Worm (Caenorhabditis elegans): Measurements from ENCODE around the gene tdo-2.

The tdo-2 gene

DNA sequence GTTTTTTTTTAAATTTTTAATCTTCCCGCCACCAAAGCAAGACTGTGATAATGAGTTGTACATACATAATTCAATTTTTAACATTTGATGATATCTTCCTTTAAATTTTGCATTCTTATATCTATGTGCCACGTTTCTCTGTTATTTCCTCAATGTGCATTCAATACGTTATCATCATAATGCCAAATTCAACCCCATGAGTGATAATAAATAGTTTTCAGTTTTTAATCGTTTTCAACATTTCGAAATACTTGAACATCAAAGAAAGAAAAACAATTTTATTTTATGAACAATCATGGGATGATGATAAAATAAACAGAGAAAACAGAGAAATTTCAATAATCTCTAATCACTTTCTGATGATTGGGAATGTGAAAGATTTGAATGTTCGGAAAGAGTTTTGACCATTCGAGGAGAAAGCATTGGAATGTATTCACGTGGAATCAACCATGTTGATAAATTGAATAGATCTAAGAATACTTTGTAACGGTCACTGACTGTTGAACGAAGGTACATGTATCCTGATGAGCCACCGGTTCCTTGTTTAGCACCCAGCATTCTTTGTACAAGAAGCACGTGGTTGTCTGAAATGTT, 2.3 kb downstream of the tdo-2 start (continued):
- TF ChIP-seq mml-1 (tag; optimal IDR thresholded peaks at IDR 0.05) (no peak), ceh-9 (tag; optimal IDR thresholded peaks at IDR 0.05) (no peak), elt-3 (tag; optimal IDR thresholded peaks at IDR 0.05) (no peak), egl-27 (tag; optimal IDR thresholded peaks at IDR 0.05) (no peak), ZK546.5 (tag; optimal IDR thresholded peaks at IDR 0.05) (no peak), egl-5 (tag; optimal IDR thresholded peaks at IDR 0.05) (no peak), unc-39 (tag; optimal IDR thresholded peaks at IDR 0.05) (no peak), pha-4 (tag; optimal IDR thresholded peaks at IDR 0.05) (peak; percentile 41)

DNA sequence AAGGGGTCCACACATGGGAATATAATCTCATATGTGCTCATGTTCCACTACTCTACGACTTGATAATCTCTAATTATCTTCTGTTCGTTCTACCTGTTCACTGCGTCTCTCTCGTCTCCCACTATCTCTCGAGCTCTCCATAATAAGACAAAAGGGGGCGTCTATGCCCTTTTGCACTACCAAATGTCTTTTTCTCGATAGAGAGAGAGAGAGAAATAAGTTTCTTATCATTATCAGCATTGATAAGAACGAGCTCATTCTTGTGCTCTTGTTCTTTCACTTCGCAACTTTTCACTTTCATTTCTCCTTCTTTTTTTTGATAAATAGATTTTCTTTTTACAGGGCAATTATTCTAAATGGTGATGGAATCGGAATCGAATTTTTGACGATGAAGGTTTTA, 3.8 kb downstream of the tdo-2 start:
- TF ChIP-seq pha-4 (tag; optimal IDR thresholded peaks at IDR 0.05) (peak; percentile 38), ceh-9 (tag; optimal IDR thresholded peaks at IDR 0.05) (no peak), elt-2 (tag; optimal IDR thresholded peaks at IDR 0.05) (peak; percentile 87), egl-27 (tag; optimal IDR thresholded peaks at IDR 0.05) (no peak), skn-1 (tag; optimal IDR thresholded peaks at IDR 0.05) (peak; percentile 4), pqm-1 (tag; optimal IDR thresholded peaks at IDR 0.05) (peak; percentile 40)

DNA sequence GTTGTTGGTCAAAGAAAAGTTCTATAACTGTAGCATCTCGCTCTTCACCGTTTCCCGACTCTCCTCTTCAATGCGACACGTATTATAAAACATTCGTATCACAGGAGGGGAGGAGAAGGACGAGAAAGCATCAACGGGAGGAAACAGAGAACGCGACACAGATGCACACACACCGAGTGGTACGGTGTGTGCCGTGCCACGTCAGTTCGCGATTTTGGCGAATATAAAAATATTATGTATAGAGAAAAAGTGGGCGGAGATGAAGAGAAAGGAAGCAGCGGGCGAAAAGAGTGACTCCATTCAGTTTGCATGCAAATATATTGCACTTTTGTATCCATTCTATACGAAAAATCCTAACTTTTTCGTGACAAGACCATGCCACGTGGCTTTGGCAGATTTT, 5.0 kb downstream of the tdo-2 start:
- TF ChIP-seq pqm-1 (tag; optimal IDR thresholded peaks at IDR 0.05) (peak; percentile 48), unc-39 (tag; optimal IDR thresholded peaks at IDR 0.05) (no peak), elt-2 (tag; optimal IDR thresholded peaks at IDR 0.05) (peak; percentile 77), nfya-1 (tag; optimal IDR thresholded peaks at IDR 0.05; ENCODE audit: insufficient read depth) (peak; percentile 72), pha-4 (tag; optimal IDR thresholded peaks at IDR 0.05) (peak; percentile 12), nhr-28 (tag; optimal IDR thresholded peaks at IDR 0.05) (no peak)

DNA sequence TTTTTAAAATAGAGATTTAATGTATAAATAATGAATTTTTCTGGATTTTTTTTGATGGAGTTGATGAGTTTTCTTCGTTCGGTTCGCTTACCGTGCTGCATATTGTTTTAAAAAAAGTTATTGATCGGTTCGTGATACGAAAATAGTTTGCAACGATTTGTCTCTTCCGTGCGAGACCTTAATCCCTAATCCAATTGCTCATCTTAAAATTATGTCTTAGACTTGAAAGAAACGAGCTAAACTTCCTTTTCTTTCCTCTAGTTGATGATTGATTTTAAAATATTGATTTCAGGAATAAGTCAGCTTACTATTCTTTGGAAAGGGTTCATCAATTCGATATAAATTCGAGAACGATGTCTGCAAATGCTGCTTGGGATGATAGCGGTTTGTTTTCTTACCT, 11.3 kb downstream of the tdo-2 start, which contains the start of gene C28H8.3:
TSS of gene C28H8.3 (plus strand) at position 293 of the 400 bp plus-strand sequence.
- TF ChIP-seq ama-1 (optimal IDR thresholded peaks at IDR 0.05), result peak; percentile 27
- TF ChIP-seq ceh-28 (tag; optimal IDR thresholded peaks at IDR 0.05), result peak; percentile 1
- TF ChIP-seq aly-2 (tag; optimal IDR thresholded peaks at IDR 0.05), result no peak

DNA sequence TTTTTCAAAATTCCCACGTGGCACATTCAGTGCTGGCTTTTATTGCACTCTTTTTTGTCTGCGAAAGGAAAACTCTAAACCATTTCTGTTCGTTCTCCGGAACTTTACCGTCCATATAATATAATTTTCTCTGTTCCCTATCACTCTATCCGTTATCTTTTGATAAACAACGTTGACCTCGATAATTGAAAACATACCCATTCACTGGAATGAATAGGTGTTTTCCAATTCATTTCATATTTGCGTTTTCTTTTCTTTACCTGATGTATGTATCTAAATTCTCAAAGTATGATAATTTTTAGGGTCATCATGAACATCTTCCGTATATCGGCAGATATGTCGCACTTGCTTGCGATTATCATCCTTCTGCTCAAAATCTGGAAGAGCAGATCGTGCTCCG, 13.0 kb downstream of the tdo-2 start, which contains the start of gene erd-2.2:
TSS of gene erd-2.2 (plus strand) at position 301 of the 400 bp plus-strand sequence.
- TF ChIP-seq ceh-16 (tag; optimal IDR thresholded peaks at IDR 0.05), result no peak
- TF ChIP-seq hmg-11 (tag; optimal IDR thresholded peaks at IDR 0.05), result no peak
- no peak for TF ChIP-seq ztf-4 (tag; optimal IDR thresholded peaks at IDR 0.05)
- TF ChIP-seq ama-1 (optimal IDR thresholded peaks at IDR 0.05), result no peak
- TF ChIP-seq aly-2 (tag; optimal IDR thresholded peaks at IDR 0.05), result no peak
- no peak for TF ChIP-seq lin-39 (tag; optimal IDR thresholded peaks at IDR 0.05)
- TF ChIP-seq ceh-82 (tag; optimal IDR thresholded peaks at IDR 0.05), result no peak
- no peak for TF ChIP-seq snpc-4 (tag; optimal IDR thresholded peaks at IDR 0.05)
- TF ChIP-seq elt-1 (tag; optimal IDR thresholded peaks at IDR 0.05), result no peak
- TF ChIP-seq ZK546.5 (tag; optimal IDR thresholded peaks at IDR 0.05), result no peak
- no peak for TF ChIP-seq fkh-10 (GFP tag; optimal IDR thresholded peaks at IDR 0.05)
- no peak for TF ChIP-seq nhr-28 (tag; optimal IDR thresholded peaks at IDR 0.05)
- no peak for TF ChIP-seq elt-2 (tag; optimal IDR thresholded peaks at IDR 0.05)
- TF ChIP-seq skn-1 (tag; optimal IDR thresholded peaks at IDR 0.05), result no peak
- TF ChIP-seq tbx-2 (tag; optimal IDR thresholded peaks at IDR 0.05), result no peak
- no peak for TF ChIP-seq lsy-12 (tag; optimal IDR thresholded peaks at IDR 0.05)
- TF ChIP-seq elt-3 (tag; optimal IDR thresholded peaks at IDR 0.05), result no peak
- TF ChIP-seq unc-62 (GFP tag; optimal IDR thresholded peaks at IDR 0.05), result no peak
- no peak for TF ChIP-seq lin-15B (tag; optimal IDR thresholded peaks at IDR 0.05)

DNA sequence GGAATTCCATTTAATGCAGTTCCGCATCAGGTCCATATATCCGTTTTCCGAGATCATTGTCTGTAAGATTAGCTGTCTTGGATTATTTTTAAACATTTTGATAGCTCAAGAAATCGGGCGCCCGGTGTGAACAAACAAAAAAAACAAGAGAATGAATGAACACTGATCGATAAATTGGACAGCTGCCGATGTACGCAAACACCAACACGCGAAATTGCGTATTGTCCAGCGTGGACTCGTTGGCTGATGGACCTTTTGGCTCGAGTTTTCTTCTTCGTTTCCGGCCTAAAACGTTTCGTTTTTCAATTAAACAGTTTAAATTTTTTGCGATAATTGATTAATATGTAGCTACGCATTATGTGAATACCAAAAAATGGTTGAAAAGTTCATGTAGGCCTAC, 13.7 kb downstream of the tdo-2 start, which contains the start of gene dpff-1:
TSS of gene dpff-1 (minus strand) at position 288 of the 400 bp plus-strand sequence.
- no peak for TF ChIP-seq ceh-16 (tag; optimal IDR thresholded peaks at IDR 0.05)
- no peak for TF ChIP-seq nhr-77 (tag; optimal IDR thresholded peaks at IDR 0.05)
- no peak for TF ChIP-seq egl-5 (tag; optimal IDR thresholded peaks at IDR 0.05)
- TF ChIP-seq nfya-1 (tag; optimal IDR thresholded peaks at IDR 0.05; ENCODE audit: insufficient read depth), result peak; percentile 52
- peak; percentile 54 for TF ChIP-seq ceh-28 (tag; optimal IDR thresholded peaks at IDR 0.05)
- no peak for TF ChIP-seq nhr-43 (tag; optimal IDR thresholded peaks at IDR 0.05; ENCODE audit: poor library complexity, severe bottlenecking)
- TF ChIP-seq aly-2 (tag; optimal IDR thresholded peaks at IDR 0.05), result no peak
- no peak for TF ChIP-seq snpc-4 (tag; optimal IDR thresholded peaks at IDR 0.05)
- no peak for TF ChIP-seq elt-2 (tag; optimal IDR thresholded peaks at IDR 0.05)
- no peak for TF ChIP-seq mdl-1 (tag; optimal IDR thresholded peaks at IDR 0.05)
- TF ChIP-seq lsy-12 (tag; optimal IDR thresholded peaks at IDR 0.05), result no peak
- no peak for TF ChIP-seq elt-1 (tag; optimal IDR thresholded peaks at IDR 0.05)
- no peak for TF ChIP-seq nhr-12 (tag; optimal IDR thresholded peaks at IDR 0.05)
- no peak for TF ChIP-seq tbx-2 (tag; optimal IDR thresholded peaks at IDR 0.05)
- TF ChIP-seq pha-4 (tag; optimal IDR thresholded peaks at IDR 0.05), result peak; percentile 13
- TF ChIP-seq hmg-11 (tag; optimal IDR thresholded peaks at IDR 0.05), result peak; percentile 61
- TF ChIP-seq unc-62 (GFP tag; optimal IDR thresholded peaks at IDR 0.05), result no peak
- no peak for TF ChIP-seq nhr-67 (tag; optimal IDR thresholded peaks at IDR 0.05)
- no peak for TF ChIP-seq fkh-10 (GFP tag; optimal IDR thresholded peaks at IDR 0.05)
- TF ChIP-seq nhr-23 (tag; optimal IDR thresholded peaks at IDR 0.05), result peak; percentile 10
- TF ChIP-seq unc-39 (tag; optimal IDR thresholded peaks at IDR 0.05), result no peak
- TF ChIP-seq egl-27 (tag; optimal IDR thresholded peaks at IDR 0.05), result no peak
- TF ChIP-seq elt-3 (tag; optimal IDR thresholded peaks at IDR 0.05), result no peak

Measured in whole organism, L3 larva.